Worm (Caenorhabditis elegans) whole organism, L1 larva: Measurements from ENCODE around the gene btbd-10.

Experiments used
- C16A3.4 ChIP-seq: fragments of 150-350 bp; optimal IDR thresholded peaks from 2 replicates; lab custom pipeline; 2014; ENCODE audit warnings: missing biosample characterization, missing genetic modification characterization
- C34B4.2 ChIP-seq: sonication (generic microtip); optimal IDR thresholded peaks from 2 replicates; lab custom pipeline; 2017; ENCODE audit warnings: mild to moderate bottlenecking, missing genetic modification characterization, missing compliant biosample characterization
- aha-1 ChIP-seq: fragments of 150-350 bp; optimal IDR thresholded peaks from 2 replicates; lab custom pipeline; 2014; ENCODE audit warnings: missing biosample characterization, missing genetic modification characterization
- alr-1 ChIP-seq: fragments of 200-800 bp; sonication (Bioruptor generic); optimal IDR thresholded peaks from 2 replicates; lab custom pipeline; 2018; ENCODE audit warnings: borderline replicate concordance, mild to moderate bottlenecking, missing genetic modification characterization, missing compliant biosample characterization
- ceh-63 ChIP-seq: fragments of 200-800 bp; sonication (Bioruptor generic); optimal IDR thresholded peaks from 2 replicates; lab custom pipeline; 2018; ENCODE audit warnings: mild to moderate bottlenecking, missing genetic modification characterization, missing compliant biosample characterization
- ceh-8 ChIP-seq: fragments of 200-800 bp; sonication (Bioruptor generic); optimal IDR thresholded peaks from 2 replicates; lab custom pipeline; 2018; ENCODE audit warnings: mild to moderate bottlenecking, missing genetic modification characterization, moderate library complexity, missing compliant biosample characterization
- ceh-82 ChIP-seq, 3 experiments: fragments of 150-350 bp in 1 of 3; sonication (generic microtip) in 2 of 3; optimal IDR thresholded peaks; 2 replicates each; lab custom pipeline; 2014 to 2017; ENCODE audit warnings: missing biosample characterization in 3 of 3, missing genetic modification characterization in 3 of 3
- ceh-88 ChIP-seq: fragments of 200-800 bp; sonication (Bioruptor generic); IDR thresholded peaks from 2 replicates; pipeline ENCODE4 v1.3.6; 2022; ENCODE audit warnings: missing genetic modification characterization, missing compliant biosample characterization
- ceh-90 ChIP-seq: sonication (generic microtip); optimal IDR thresholded peaks from 2 replicates; lab custom pipeline; 2016; ENCODE audit warnings: missing genetic modification characterization, missing compliant biosample characterization
- dsc-1 ChIP-seq: sonication (generic microtip); optimal IDR thresholded peaks from 2 replicates; lab custom pipeline; 2016; ENCODE audit warnings: mild to moderate bottlenecking, missing genetic modification characterization, missing compliant biosample characterization
- efl-1 ChIP-seq, 4 experiments: fragments of 150-350 bp; optimal IDR thresholded peaks in 3 of 4; peaks in 1 of 4; 1 replicate in 1 of 4; 2 replicates in 3 of 4; lab custom pipeline; 2014; ENCODE audit warnings: missing biosample characterization in 2 of 4, missing genetic modification characterization in 2 of 4, missing genetic modification reagents in 2 of 4
- efl-3 ChIP-seq: fragments of 200-800 bp; sonication (Bioruptor generic); optimal IDR thresholded peaks from 2 replicates; lab custom pipeline; 2018; ENCODE audit warnings: mild to moderate bottlenecking, missing genetic modification characterization, missing compliant biosample characterization
- egl-13 ChIP-seq: sonication (generic microtip); optimal IDR thresholded peaks from 2 replicates; lab custom pipeline; 2016; ENCODE audit warnings: missing genotype, missing genetic modification reagents, missing genetic modification characterization, missing compliant biosample characterization
- egl-27 ChIP-seq, 2 experiments: fragments of 150-350 bp in 1 of 2; sonication (generic microtip); optimal IDR thresholded peaks; 3 replicates each; lab custom pipeline; 2017 to 2018; ENCODE audit warnings: missing biosample characterization in 2 of 2, missing genetic modification characterization in 2 of 2, missing genetic modification reagents in 2 of 2
- elt-3 ChIP-seq, 6 experiments: fragments of 150-350 bp in 1 of 6; sonication (generic microtip); optimal IDR thresholded peaks; 2 replicates each; lab custom pipeline; 2017 to 2018; ENCODE audit warnings: missing biosample characterization in 6 of 6, missing genetic modification characterization in 6 of 6, inconsistent platforms in 1 of 6
- ets-5 ChIP-seq: fragments of 200-800 bp; sonication (Bioruptor generic); IDR thresholded peaks from 2 replicates; pipeline ENCODE4 v1.3.6; 2022; ENCODE audit warnings: missing genetic modification characterization, missing compliant biosample characterization
- fkh-10 ChIP-seq: sonication (generic microtip); optimal IDR thresholded peaks from 2 replicates; lab custom pipeline; 2017; ENCODE audit warnings: missing biosample characterization, missing genetic modification reagents, missing genetic modification characterization
- fkh-4 ChIP-seq: sonication (generic microtip); optimal IDR thresholded peaks from 2 replicates; lab custom pipeline; 2016; ENCODE audit warnings: missing compliant biosample characterization, missing genetic modification characterization, borderline replicate concordance
- fos-1 ChIP-seq: fragments of 150-350 bp; optimal IDR thresholded peaks from 2 replicates; lab custom pipeline; 2014; ENCODE audit warnings: missing biosample characterization, missing genetic modification characterization
- hlh-17 ChIP-seq: fragments of 200-800 bp; sonication (Bioruptor generic); optimal IDR thresholded peaks from 2 replicates; lab custom pipeline; 2018; ENCODE audit warnings: missing genetic modification characterization, mild to moderate bottlenecking, missing compliant biosample characterization, moderate library complexity, borderline replicate concordance
- hlh-4 ChIP-seq: sonication (generic microtip); optimal IDR thresholded peaks from 2 replicates; lab custom pipeline; 2016; ENCODE audit warnings: mild to moderate bottlenecking, missing genetic modification characterization, missing compliant biosample characterization
- hpl-2 ChIP-seq: fragments of 150-350 bp; optimal IDR thresholded peaks from 2 replicates; lab custom pipeline; 2014; ENCODE audit warnings: missing biosample characterization, missing genetic modification reagents, missing genetic modification characterization
- irx-1 ChIP-seq: sonication (generic microtip); optimal IDR thresholded peaks from 2 replicates; lab custom pipeline; 2016; ENCODE audit warnings: missing genetic modification characterization, missing compliant biosample characterization
- jun-1 ChIP-seq: fragments of 150-350 bp; optimal IDR thresholded peaks from 2 replicates; lab custom pipeline; 2014; ENCODE audit warnings: missing biosample characterization, missing genetic modification reagents, missing genetic modification characterization
- lin-13 ChIP-seq: fragments of 150-350 bp; optimal IDR thresholded peaks from 2 replicates; lab custom pipeline; 2014; ENCODE audit warnings: missing biosample characterization, missing genetic modification reagents, missing genetic modification characterization
- lin-15B ChIP-seq: fragments of 150-350 bp; sonication (generic microtip); optimal IDR thresholded peaks from 3 replicates; lab custom pipeline; 2014; ENCODE audit warnings: missing biosample characterization, missing genetic modification characterization
- lin-35 ChIP-seq, 2 experiments: fragments of 150-350 bp; optimal IDR thresholded peaks; 2 replicates each; lab custom pipeline; 2014; ENCODE audit warnings: missing biosample characterization in 2 of 2, missing genetic modification characterization in 2 of 2, missing genetic modification reagents in 2 of 2
- lin-39 ChIP-seq: fragments of 150-350 bp; optimal IDR thresholded peaks from 2 replicates; lab custom pipeline; 2014; ENCODE audit warnings: missing biosample characterization, missing genetic modification reagents, missing genetic modification characterization
- lir-3 ChIP-seq: sonication (generic microtip); optimal IDR thresholded peaks from 2 replicates; lab custom pipeline; 2016; ENCODE audit warnings: mild to moderate bottlenecking, missing genetic modification characterization, moderate library complexity, missing compliant biosample characterization; ENCODE audit not compliant: poor library complexity
- lsy-2 ChIP-seq, 2 experiments: fragments of 150-350 bp; optimal IDR thresholded peaks; 2 replicates each; lab custom pipeline; 2014; ENCODE audit warnings: missing biosample characterization in 2 of 2, missing genetic modification characterization in 2 of 2
- mab-9 ChIP-seq: fragments of 200-800 bp; sonication (Bioruptor generic); IDR thresholded peaks from 2 replicates; pipeline ENCODE4 v1.3.6; 2022; ENCODE audit warnings: missing genetic modification reagents, missing genetic modification characterization, missing compliant biosample characterization
- mef-2 ChIP-seq: fragments of 150-350 bp; optimal IDR thresholded peaks from 2 replicates; lab custom pipeline; 2014; ENCODE audit warnings: missing biosample characterization, missing genetic modification characterization
- nhr-11 ChIP-seq: fragments of 150-350 bp; optimal IDR thresholded peaks from 2 replicates; lab custom pipeline; 2014; ENCODE audit warnings: missing biosample characterization, missing genetic modification characterization
- nhr-12 ChIP-seq: sonication (generic microtip); optimal IDR thresholded peaks from 2 replicates; lab custom pipeline; 2017; ENCODE audit warnings: missing biosample characterization, missing genetic modification characterization
- nhr-19 ChIP-seq: fragments of 200-800 bp; sonication (Bioruptor generic); conservative IDR thresholded peaks from 2 replicates; pipeline ENCODE4 v1.3.6; 2022; ENCODE audit warnings: missing genetic modification characterization, missing compliant biosample characterization
- nhr-20 ChIP-seq: sonication (generic microtip); optimal IDR thresholded peaks from 2 replicates; lab custom pipeline; 2016; ENCODE audit warnings: mild to moderate bottlenecking, missing genetic modification characterization, missing compliant biosample characterization
- nhr-71 ChIP-seq: sonication (generic microtip); optimal IDR thresholded peaks from 2 replicates; lab custom pipeline; 2016; ENCODE audit warnings: mild to moderate bottlenecking, missing genetic modification characterization, moderate library complexity, missing compliant biosample characterization
- nhr-76 ChIP-seq: sonication (generic microtip); optimal IDR thresholded peaks from 2 replicates; lab custom pipeline; 2017; ENCODE audit warnings: missing biosample characterization, missing genetic modification characterization
- nhr-84 ChIP-seq: sonication (generic microtip); optimal IDR thresholded peaks from 2 replicates; lab custom pipeline; 2017; ENCODE audit warnings: missing biosample characterization, missing genetic modification characterization
- nhr-90 ChIP-seq: sonication (generic microtip); optimal IDR thresholded peaks from 2 replicates; lab custom pipeline; 2016; ENCODE audit warnings: mild to moderate bottlenecking, missing genetic modification characterization, missing compliant biosample characterization; ENCODE audit not compliant: poor library complexity
- pag-3 ChIP-seq: sonication (generic microtip); optimal IDR thresholded peaks from 2 replicates; lab custom pipeline; 2017; ENCODE audit warnings: missing genetic modification characterization, mild to moderate bottlenecking, missing compliant biosample characterization, antibody characterized with exemption, borderline replicate concordance; ENCODE audit not compliant: insufficient read depth
- pax-3 ChIP-seq: fragments of 200-800 bp; sonication (Bioruptor generic); optimal IDR thresholded peaks from 2 replicates; lab custom pipeline; 2018; ENCODE audit warnings: mild to moderate bottlenecking, missing genetic modification characterization, moderate library complexity, missing compliant biosample characterization
- snpc-4 ChIP-seq: fragments of 150-350 bp; optimal IDR thresholded peaks from 2 replicates; lab custom pipeline; 2014; ENCODE audit warnings: missing biosample characterization, missing genetic modification characterization
- sup-37 ChIP-seq: fragments of 200-800 bp; sonication (Bioruptor generic); optimal IDR thresholded peaks from 2 replicates; lab custom pipeline; 2018; ENCODE audit warnings: mild to moderate bottlenecking, missing genetic modification characterization, missing compliant biosample characterization
- tlp-1 ChIP-seq: fragments of 150-350 bp; optimal IDR thresholded peaks from 2 replicates; lab custom pipeline; 2014; ENCODE audit warnings: missing biosample characterization, missing genetic modification characterization
- unc-130 ChIP-seq: fragments of 150-350 bp; optimal IDR thresholded peaks from 2 replicates; lab custom pipeline; 2017; ENCODE audit warnings: missing biosample characterization, missing genetic modification characterization, inconsistent platforms
- unc-30 ChIP-seq: sonication (generic microtip); optimal IDR thresholded peaks from 2 replicates; lab custom pipeline; 2017; ENCODE audit warnings: missing biosample characterization, missing genetic modification characterization
- zag-1 ChIP-seq: fragments of 150-350 bp; optimal IDR thresholded peaks from 2 replicates; lab custom pipeline; 2014; ENCODE audit warnings: missing biosample characterization, missing genetic modification characterization
- zip-4 ChIP-seq: fragments of 200-800 bp; sonication (Bioruptor generic); optimal IDR thresholded peaks from 2 replicates; lab custom pipeline; 2018; ENCODE audit warnings: mild to moderate bottlenecking, missing genetic modification characterization, moderate library complexity, missing compliant biosample characterization
- ztf-11 ChIP-seq, 2 experiments: sonication (generic microtip); optimal IDR thresholded peaks; 2 replicates each; lab custom pipeline; 2016 to 2017; ENCODE audit warnings: missing genetic modification characterization in 2 of 2, missing biosample characterization in 1 of 2, missing compliant biosample characterization in 1 of 2

btbd-10 gene

DNA sequence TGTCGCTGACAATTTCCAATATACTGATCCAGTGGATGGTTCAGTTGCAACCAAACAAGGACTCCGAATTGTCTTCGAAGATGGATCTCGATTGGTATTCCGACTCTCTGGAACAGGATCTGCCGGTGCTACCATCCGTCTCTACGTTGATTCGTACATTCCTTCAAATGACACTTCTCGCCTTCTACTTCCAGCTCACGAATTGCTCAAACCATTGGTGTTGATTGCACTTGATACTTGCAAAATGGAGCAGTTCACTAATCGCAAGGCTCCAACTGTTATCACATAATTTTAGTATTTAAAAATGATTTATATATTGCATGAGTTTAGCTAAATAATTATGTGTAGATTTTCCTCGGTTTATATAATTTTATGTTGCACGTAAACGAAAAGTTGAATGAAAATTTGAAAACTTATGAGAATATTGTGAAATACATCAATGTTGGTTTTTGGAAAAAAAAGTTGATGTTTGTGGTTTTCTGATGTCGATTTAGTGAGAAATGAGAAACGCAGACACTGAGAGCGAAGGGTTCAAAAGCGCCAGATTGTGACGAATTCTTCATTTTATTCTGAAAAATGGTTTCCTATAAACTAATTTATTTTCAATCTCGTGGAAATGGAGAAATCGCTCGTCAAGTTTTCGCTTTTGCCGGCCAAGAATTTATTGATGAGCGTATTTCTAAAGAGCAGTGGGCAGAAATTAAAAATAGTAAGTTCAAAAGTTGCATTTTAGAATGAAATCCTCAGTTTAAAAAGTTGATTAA, 13.6 kb upstream of the btbd-10 start, which contains the start of gene gst-9 (continued):
- peak; percentile 66 for TF ChIP-seq nhr-71 (tag; lab: Kevin White, UChicago)
- no peak for TF ChIP-seq alr-1 (tag; lab: Kevin White, UChicago)
- TF ChIP-seq unc-30 (tag; lab: Kevin White, UChicago), result no peak
- no peak for TF ChIP-seq lin-13 (GFP tag; lab: Kevin White, UChicago)
- no peak for TF ChIP-seq pag-3 (tag; lab: Kevin White, UChicago)
- TF ChIP-seq nhr-90, result no peak
- TF ChIP-seq fkh-4, result no peak
- TF ChIP-seq ceh-63 (GFP tag; lab: Kevin White, UChicago), result no peak
- TF ChIP-seq lsy-2 (tag; optimal IDR thresholded peaks at IDR 0.05; lab: Kevin White, UChicago), result no peak
- TF ChIP-seq efl-3 (GFP tag; lab: Kevin White, UChicago), result no peak
- no peak for TF ChIP-seq C34B4.2 (tag; lab: Kevin White, UChicago)
- no peak for TF ChIP-seq lin-15B (tag; lab: Kevin White, UChicago)
- no peak for TF ChIP-seq jun-1 (tag; lab: Kevin White, UChicago)
- TF ChIP-seq pax-3 (tag; lab: Kevin White, UChicago), result no peak
- TF ChIP-seq mef-2 (tag; lab: Kevin White, UChicago), result no peak
- TF ChIP-seq C16A3.4 (tag; lab: Kevin White, UChicago), result no peak
- peak in 1 of 2 experiments; percentile 34 for TF ChIP-seq lin-35 (GFP tag; optimal IDR thresholded peaks at IDR 0.05; lab: Kevin White, UChicago)
- TF ChIP-seq zip-4 (GFP tag; lab: Kevin White, UChicago), result no peak
- TF ChIP-seq mab-9 (GFP tag; lab: Robert Waterston, UW), result no peak
- no peak for TF ChIP-seq irx-1 (tag; lab: Kevin White, UChicago)
- TF ChIP-seq fkh-10, result no peak
- no peak for TF ChIP-seq zag-1
- TF ChIP-seq dsc-1, result no peak
- no peak for TF ChIP-seq egl-27 (tag; optimal IDR thresholded peaks at IDR 0.05; lab: Kevin White, UChicago)
- no peak for TF ChIP-seq tlp-1
- no peak for TF ChIP-seq ceh-88 (GFP tag; lab: Robert Waterston, UW)
- TF ChIP-seq hlh-17 (GFP tag; lab: Kevin White, UChicago), result no peak
- no peak for TF ChIP-seq nhr-76 (tag; lab: Kevin White, UChicago)
- no peak for TF ChIP-seq ceh-82 (tag; optimal IDR thresholded peaks at IDR 0.05; lab: Kevin White, UChicago)
- TF ChIP-seq ztf-11 (tag; optimal IDR thresholded peaks at IDR 0.05; lab: Kevin White, UChicago), result no peak
- TF ChIP-seq efl-1 (optimal IDR thresholded peaks at IDR 0.05; lab: Kevin White, UChicago), result peak; percentile 0 to 7
- TF ChIP-seq efl-1 (GFP tag; optimal IDR thresholded peaks at IDR 0.05 in 1 of 2; lab: Kevin White, UChicago), result peak in 1 of 2 experiments; percentile 55
- no peak for TF ChIP-seq egl-13 (tag; lab: Kevin White, UChicago)
- TF ChIP-seq nhr-12, result no peak
- no peak for TF ChIP-seq hpl-2
- no peak for TF ChIP-seq aha-1 (tag; lab: Kevin White, UChicago)
- no peak for TF ChIP-seq unc-130 (tag; lab: Kevin White, UChicago)
- TF ChIP-seq nhr-84 (tag; lab: Kevin White, UChicago), result no peak
- TF ChIP-seq sup-37, result no peak
- TF ChIP-seq snpc-4, result no peak
- no peak for TF ChIP-seq ceh-8 (GFP tag; lab: Kevin White, UChicago)
- no peak for TF ChIP-seq ceh-90 (tag; lab: Kevin White, UChicago)
- TF ChIP-seq lir-3 (tag; lab: Kevin White, UChicago), result no peak
- peak in 1 of 6 experiments; percentile 34 for TF ChIP-seq elt-3 (tag; optimal IDR thresholded peaks at IDR 0.05; lab: Kevin White, UChicago)
- peak; percentile 47 for TF ChIP-seq nhr-20 (tag; lab: Kevin White, UChicago)
- no peak for TF ChIP-seq ets-5
- peak; percentile 21; the same call in 1 of the 2 replicates for TF ChIP-seq nhr-19 (GFP tag; lab: Robert Waterston, UW)
- TF ChIP-seq nhr-11, result no peak
- no peak for TF ChIP-seq lin-39 (tag; lab: Kevin White, UChicago)
- TF ChIP-seq fos-1 (tag; lab: Kevin White, UChicago), result no peak
- TF ChIP-seq hlh-4 (tag; lab: Kevin White, UChicago), result no peak
